Fruit fly (Drosophila melanogaster) whole organism, pupa: Measurements from ENCODE around the gene Drsl4.

Source experiments
- CG10348 ChIP-seq: fragments of 200-800 bp; sonication (Bioruptor generic); IDR thresholded peaks from 2 replicates; pipeline ENCODE4 v1.3.6; 2022; ENCODE audit warnings: missing biosample characterization, missing genetic modification characterization
- CG12605 ChIP-seq: fragments of 200-800 bp; sonication (Bioruptor generic); IDR thresholded peaks from 2 replicates; pipeline ENCODE4 v1.3.6; 2022; ENCODE audit warnings: missing biosample characterization, missing genetic modification characterization
- CG13204 ChIP-seq: fragments of 200-800 bp; sonication (Bioruptor generic); optimal IDR thresholded peaks from 2 replicates; lab custom pipeline; 2018; ENCODE audit warnings: missing biosample characterization, mild to moderate bottlenecking, missing genetic modification characterization, moderate library complexity
- CG14655 ChIP-seq: fragments of 200-800 bp; sonication (Bioruptor generic); optimal IDR thresholded peaks from 3 replicates; lab custom pipeline; 2017; ENCODE audit warnings: mild to moderate bottlenecking, missing biosample characterization, missing genetic modification reagents, missing genetic modification characterization
- CG15710 ChIP-seq: fragments of 200-800 bp; sonication (Bioruptor generic); optimal IDR thresholded peaks from 2 replicates; lab custom pipeline; 2018; ENCODE audit warnings: missing biosample characterization, mild to moderate bottlenecking, missing genetic modification characterization, moderate library complexity
- CG17806 ChIP-seq: fragments of 200-800 bp; sonication (Bioruptor generic); optimal IDR thresholded peaks from 2 replicates; lab custom pipeline; 2018; ENCODE audit warnings: missing biosample characterization, mild to moderate bottlenecking, missing genetic modification characterization, moderate library complexity
- CG32121 ChIP-seq: fragments of 200-800 bp; sonication (Bioruptor generic); IDR thresholded peaks from 2 replicates; pipeline ENCODE4 v1.3.6; 2022; ENCODE audit warnings: missing biosample characterization, missing genetic modification characterization
- CG34367 ChIP-seq: fragments of 200-800 bp; sonication (Bioruptor generic); optimal IDR thresholded peaks from 2 replicates; lab custom pipeline; 2018; ENCODE audit warnings: missing biosample characterization, mild to moderate bottlenecking, missing genetic modification characterization
- CG4496 ChIP-seq: fragments of 200-800 bp; sonication (Bioruptor generic); IDR thresholded peaks from 3 replicates; pipeline ENCODE4 v1.3.6; 2022; ENCODE audit warnings: missing biosample characterization, missing genetic modification characterization
- CG8159 ChIP-seq: fragments of 200-800 bp; sonication (Bioruptor generic); optimal IDR thresholded peaks from 3 replicates; lab custom pipeline; 2018; ENCODE audit warnings: missing biosample characterization, mild to moderate bottlenecking, missing genetic modification characterization, moderate library complexity
- CG8301 ChIP-seq: fragments of 200-800 bp; sonication (Bioruptor generic); optimal IDR thresholded peaks from 2 replicates; lab custom pipeline; 2018; ENCODE audit warnings: missing biosample characterization, mild to moderate bottlenecking, missing genetic modification characterization
- CG9948 ChIP-seq: fragments of 200-800 bp; sonication (Bioruptor generic); optimal IDR thresholded peaks from 2 replicates; lab custom pipeline; 2018; ENCODE audit warnings: missing biosample characterization, mild to moderate bottlenecking, missing genetic modification characterization, moderate library complexity
- D1 ChIP-seq: fragments of 200-800 bp; sonication (Bioruptor generic); optimal IDR thresholded peaks from 2 replicates; lab custom pipeline; 2018; ENCODE audit warnings: missing biosample characterization, mild to moderate bottlenecking, missing genetic modification characterization, moderate library complexity
- EcR ChIP-seq: fragments of 200-800 bp; sonication (Bioruptor generic); optimal IDR thresholded peaks from 3 replicates; lab custom pipeline; 2019; ENCODE audit warnings: missing biosample characterization, missing genetic modification characterization, mild to moderate bottlenecking, moderate library complexity, missing genetic modification reagents
- Ets98B ChIP-seq: fragments of 200-800 bp; sonication (Bioruptor generic); IDR thresholded peaks from 2 replicates; pipeline ENCODE4 v1.3.6; 2022; ENCODE audit warnings: missing biosample characterization, missing genetic modification characterization
- Pif1A ChIP-seq: fragments of 200-800 bp; sonication (Bioruptor generic); optimal IDR thresholded peaks from 3 replicates; lab custom pipeline; 2016; ENCODE audit warnings: missing biosample characterization, missing genetic modification characterization
- Pif1B ChIP-seq: fragments of 200-800 bp; sonication (Bioruptor generic); optimal IDR thresholded peaks from 3 replicates; lab custom pipeline; 2016; ENCODE audit warnings: missing biosample characterization, missing genetic modification characterization
- Snoo ChIP-seq: fragments of 200-800 bp; sonication (Bioruptor generic); optimal IDR thresholded peaks from 3 replicates; lab custom pipeline; 2017; ENCODE audit warnings: missing biosample characterization, mild to moderate bottlenecking, missing genetic modification characterization, inconsistent platforms
- fd96Ca ChIP-seq: fragments of 200-800 bp; sonication (Bioruptor generic); IDR thresholded peaks from 3 replicates; pipeline ENCODE4 v1.3.6; 2022; ENCODE audit warnings: missing biosample characterization, missing genetic modification characterization
- gl ChIP-seq: fragments of 200-800 bp; sonication (Bioruptor generic); optimal IDR thresholded peaks from 2 replicates; lab custom pipeline; 2018; ENCODE audit warnings: missing biosample characterization, mild to moderate bottlenecking, missing genetic modification characterization
- rn ChIP-seq: fragments of 200-800 bp; sonication (Bioruptor generic); IDR thresholded peaks from 2 replicates; pipeline ENCODE4 v1.3.6; 2022; ENCODE audit warnings: missing biosample characterization, missing genetic modification characterization

The Drsl4 gene

dm6 chr3L:3343260-3343659, 27.8 kb downstream of the Drsl4 start:
- TF ChIP-seq CG4496 (GFP tag; lab: Robert Waterston, UW) = no peak
- no peak for TF ChIP-seq rn (GFP tag; lab: Robert Waterston, UW)
- no peak for TF ChIP-seq CG10348
- peak; percentile 35 for TF ChIP-seq Pif1B
- no peak for TF ChIP-seq CG32121 (GFP tag; lab: Robert Waterston, UW)
- peak; percentile 41 for TF ChIP-seq CG8301 (tag; lab: Kevin White, UChicago)
- TF ChIP-seq fd96Ca = no peak
- TF ChIP-seq EcR = no peak
- TF ChIP-seq CG12605 (GFP tag; lab: Robert Waterston, UW) = no peak
- no peak for TF ChIP-seq D1
- TF ChIP-seq CG13204 (GFP tag; lab: Kevin White, UChicago) = no peak
- TF ChIP-seq gl = no peak
- TF ChIP-seq CG8159 = peak; percentile 55
- TF ChIP-seq CG34367 (tag; lab: Kevin White, UChicago) = no peak
- TF ChIP-seq Ets98B (GFP tag; lab: Robert Waterston, UW) = no peak
- TF ChIP-seq CG15710 (tag; lab: Kevin White, UChicago) = peak; percentile 44
- TF ChIP-seq CG9948 = peak; percentile 44
- peak; percentile 50 for TF ChIP-seq CG14655 (GFP tag; lab: Kevin White, UChicago)
- peak; percentile 40 for TF ChIP-seq CG17806 (tag; lab: Kevin White, UChicago)
- TF ChIP-seq Snoo (tag; lab: Kevin White, UChicago) = peak; percentile 82
- TF ChIP-seq Pif1A (GFP tag; lab: Kevin White, UChicago) = peak; percentile 13
- TF ChIP-seq, all 21 proteins: peak for 9

dm6 chr3L:3344528-3344927, 29.1 kb downstream of the Drsl4 start:
- TF ChIP-seq CG15710 (tag; lab: Kevin White, UChicago) = no peak
- TF ChIP-seq CG12605 (GFP tag; lab: Robert Waterston, UW) = no peak
- TF ChIP-seq D1 = no peak
- TF ChIP-seq Snoo (tag; lab: Kevin White, UChicago) = no peak
- TF ChIP-seq CG10348 = no peak
- no peak for TF ChIP-seq CG13204 (GFP tag; lab: Kevin White, UChicago)
- no peak for TF ChIP-seq CG8159
- no peak for TF ChIP-seq CG9948
- TF ChIP-seq rn (GFP tag; lab: Robert Waterston, UW) = no peak
- TF ChIP-seq CG14655 (GFP tag; lab: Kevin White, UChicago) = no peak
- TF ChIP-seq CG32121 (GFP tag; lab: Robert Waterston, UW) = no peak
- no peak for TF ChIP-seq Ets98B (GFP tag; lab: Robert Waterston, UW)
- no peak for TF ChIP-seq Pif1A (GFP tag; lab: Kevin White, UChicago)

- TF ChIP-seq Snoo (tag; lab: Kevin White, UChicago) (no peak), CG10348 (no peak), CG15710 (tag; lab: Kevin White, UChicago) (no peak), D1 (no peak), CG17806 (tag; lab: Kevin White, UChicago) (no peak), CG4496 (GFP tag; lab: Robert Waterston, UW) (no peak), EcR (no peak), Pif1B (no peak), CG34367 (tag; lab: Kevin White, UChicago) (no peak), CG8301 (tag; lab: Kevin White, UChicago) (no peak), CG32121 (GFP tag; lab: Robert Waterston, UW) (no peak), gl (no peak)
- TF ChIP-seq, all 21 proteins: peak for 0
Measured at dm6 chr3L:3346294-3346693, 30.9 kb downstream of the Drsl4 start.

dm6 chr3L:3348956-3349824, 33.8 kb downstream of the Drsl4 start:
- peak; percentile 53 for TF ChIP-seq EcR
- 0 out of 3 replicates have a peak, but pooled peaks have one; percentile 26 for TF ChIP-seq CG4496 (GFP tag; lab: Robert Waterston, UW)
- no peak for TF ChIP-seq Pif1A (GFP tag; lab: Kevin White, UChicago)
- TF ChIP-seq, all 21 proteins: peak for 2

dm6 chr3L:3349825-3350123, 34.4 kb downstream of the Drsl4 start:
- TF ChIP-seq CG9948 = no peak
- no peak for TF ChIP-seq D1
- no peak for TF ChIP-seq rn (GFP tag; lab: Robert Waterston, UW)
- TF ChIP-seq, all 21 proteins: peak for 0

dm6 chr3L:3350572-3351343, 35.3 kb downstream of the Drsl4 start:
- no peak for TF ChIP-seq Pif1A (GFP tag; lab: Kevin White, UChicago)
- no peak for TF ChIP-seq CG12605 (GFP tag; lab: Robert Waterston, UW)
- no peak for TF ChIP-seq CG32121 (GFP tag; lab: Robert Waterston, UW)
- no peak for TF ChIP-seq CG13204 (GFP tag; lab: Kevin White, UChicago)
- TF ChIP-seq CG14655 (GFP tag; lab: Kevin White, UChicago) = no peak
- TF ChIP-seq CG17806 (tag; lab: Kevin White, UChicago) = no peak
- TF ChIP-seq CG34367 (tag; lab: Kevin White, UChicago) = no peak
- no peak for TF ChIP-seq Ets98B (GFP tag; lab: Robert Waterston, UW)
- no peak for TF ChIP-seq Pif1B
- no peak for TF ChIP-seq CG15710 (tag; lab: Kevin White, UChicago)
- no peak for TF ChIP-seq rn (GFP tag; lab: Robert Waterston, UW)
- no peak for TF ChIP-seq CG8159
- TF ChIP-seq Snoo (tag; lab: Kevin White, UChicago) = no peak
- TF ChIP-seq CG9948 = no peak
- no peak for TF ChIP-seq EcR
- TF ChIP-seq gl = no peak
- TF ChIP-seq CG8301 (tag; lab: Kevin White, UChicago) = no peak
- TF ChIP-seq, all 21 proteins: peak for 0
